Fruit fly (Drosophila melanogaster) whole organism, embryonic: ENCODE results near the gene tai.

Source experiments
- Atf6 ChIP-seq: fragments of 200-800 bp; sonication (Bioruptor generic); IDR thresholded peaks from 2 replicates; pipeline ENCODE4 v1.3.6; 2022; ENCODE audit warnings: missing biosample characterization, missing genetic modification characterization
- CG10979 ChIP-seq: fragments of 200-800 bp; sonication (Bioruptor generic); optimal IDR thresholded peaks from 2 replicates; lab custom pipeline; 2018; ENCODE audit warnings: missing biosample characterization, mild to moderate bottlenecking, missing genetic modification characterization, moderate library complexity
- CG12659 ChIP-seq: fragments of 200-800 bp; sonication (Bioruptor generic); optimal IDR thresholded peaks from 3 replicates; lab custom pipeline; 2017; ENCODE audit warnings: mild to moderate bottlenecking, missing biosample characterization, missing genetic modification reagents, missing genetic modification characterization
- CG14014 ChIP-seq: fragments of 200-800 bp; sonication (Bioruptor generic); IDR thresholded peaks from 2 replicates; pipeline ENCODE4 v1.3.6; 2022; ENCODE audit warnings: missing biosample characterization, missing genetic modification characterization
- CG14710 ChIP-seq: fragments of 200-800 bp; sonication (Bioruptor generic); optimal IDR thresholded peaks from 3 replicates; lab custom pipeline; 2019; ENCODE audit warnings: missing biosample characterization, mild to moderate bottlenecking, missing genetic modification characterization, moderate library complexity
- CG14965 ChIP-seq: fragments of 200-800 bp; sonication (Bioruptor generic); optimal IDR thresholded peaks from 2 replicates; lab custom pipeline; 2016; ENCODE audit warnings: missing biosample characterization, missing genetic modification characterization, borderline replicate concordance
- CG1603 ChIP-seq: fragments of 200-800 bp; sonication (Bioruptor generic); optimal IDR thresholded peaks from 2 replicates; lab custom pipeline; 2019; ENCODE audit warnings: missing biosample characterization, mild to moderate bottlenecking, missing genetic modification characterization, moderate library complexity
- CG17328 ChIP-seq: fragments of 200-800 bp; sonication (Bioruptor generic); IDR thresholded peaks from 2 replicates; pipeline ENCODE4 v1.3.6; 2022; ENCODE audit warnings: missing biosample characterization, missing genetic modification characterization
- CG17612 ChIP-seq: fragments of 200-800 bp; sonication (Bioruptor generic); IDR thresholded peaks from 2 replicates; pipeline ENCODE4 v1.3.6; 2022; ENCODE audit warnings: missing biosample characterization, missing genetic modification characterization
- CG2120 ChIP-seq: fragments of 200-800 bp; sonication (Bioruptor generic); optimal IDR thresholded peaks from 3 replicates; lab custom pipeline; 2016; ENCODE audit warnings: missing biosample characterization, missing genetic modification characterization
- CG42726 ChIP-seq: fragments of 200-800 bp; sonication (Bioruptor generic); IDR thresholded peaks from 2 replicates; pipeline ENCODE4 v1.3.6; 2022; ENCODE audit warnings: missing biosample characterization, missing genetic modification characterization; ENCODE audit not compliant: partially characterized antibody
- CG5953 ChIP-seq: fragments of 200-800 bp; sonication (Bioruptor generic); IDR thresholded peaks from 2 replicates; pipeline ENCODE4 v1.3.6; 2022; ENCODE audit warnings: missing biosample characterization, missing genetic modification characterization
- CG6175 ChIP-seq: fragments of 200-800 bp; sonication (Bioruptor generic); IDR thresholded peaks from 3 replicates; pipeline ENCODE4 v1.3.6; 2022; ENCODE audit warnings: missing biosample characterization, missing genetic modification characterization
- CG8290 ChIP-seq, 3 experiments: fragments of 200-800 bp; sonication (Bioruptor generic); optimal IDR thresholded peaks; 2 replicates each; lab custom pipeline; 2016 to 2019; ENCODE audit warnings: missing biosample characterization in 3 of 3, missing genetic modification characterization in 3 of 3, mild to moderate bottlenecking in 2 of 3, moderate library complexity in 1 of 3
- CkIIα-i1 ChIP-seq: fragments of 200-800 bp; sonication (Bioruptor generic); IDR thresholded peaks from 2 replicates; pipeline ENCODE4 v1.3.6; 2022; ENCODE audit warnings: missing biosample characterization, missing genetic modification characterization
- Dbx ChIP-seq: fragments of 200-800 bp; sonication (Bioruptor generic); IDR thresholded peaks from 3 replicates; pipeline ENCODE4 v1.3.6; 2022; ENCODE audit warnings: missing biosample characterization, missing genetic modification characterization
- Dip3 ChIP-seq: fragments of 200-800 bp; sonication (Bioruptor generic); optimal IDR thresholded peaks from 3 replicates; lab custom pipeline; 2016; ENCODE audit warnings: missing biosample characterization, missing genetic modification characterization
- Dp ChIP-seq: fragments of 200-800 bp; sonication (Bioruptor generic); optimal IDR thresholded peaks from 2 replicates; lab custom pipeline; 2018; ENCODE audit warnings: missing biosample characterization, mild to moderate bottlenecking, missing genetic modification characterization, moderate library complexity
- Drgx ChIP-seq: fragments of 200-800 bp; sonication (Bioruptor generic); IDR thresholded peaks from 2 replicates; pipeline ENCODE4 v1.3.6; 2022; ENCODE audit warnings: missing biosample characterization, missing genetic modification characterization
- E2f1 ChIP-seq: fragments of 200-800 bp; sonication (Bioruptor generic); IDR thresholded peaks from 2 replicates; pipeline ENCODE4 v1.3.6; 2022; ENCODE audit warnings: missing biosample characterization, missing genetic modification characterization
- Elba2 ChIP-seq: fragments of 200-800 bp; sonication (Bioruptor generic); optimal IDR thresholded peaks from 3 replicates; lab custom pipeline; 2016; ENCODE audit warnings: missing biosample characterization, missing genetic modification characterization
- Fer2 ChIP-seq: fragments of 200-800 bp; sonication (Bioruptor generic); optimal IDR thresholded peaks from 2 replicates; lab custom pipeline; 2018; ENCODE audit warnings: missing biosample characterization, mild to moderate bottlenecking, missing genetic modification characterization, moderate library complexity
- Hey ChIP-seq: fragments of 200-800 bp; sonication (Bioruptor generic); optimal IDR thresholded peaks from 3 replicates; lab custom pipeline; 2018; ENCODE audit warnings: missing biosample characterization, mild to moderate bottlenecking, missing genetic modification characterization
- Lhr ChIP-seq: fragments of 200-800 bp; sonication (Bioruptor generic); optimal IDR thresholded peaks from 3 replicates; lab custom pipeline; 2017; ENCODE audit warnings: mild to moderate bottlenecking, missing biosample characterization, missing genetic modification reagents, missing genetic modification characterization
- Myb ChIP-seq: fragments of 200-800 bp; sonication (Bioruptor generic); optimal IDR thresholded peaks from 2 replicates; lab custom pipeline; 2016; ENCODE audit warnings: missing biosample characterization, missing genetic modification characterization
- PHDP ChIP-seq: fragments of 200-800 bp; sonication (Bioruptor generic); optimal IDR thresholded peaks from 3 replicates; lab custom pipeline; 2018; ENCODE audit warnings: missing biosample characterization, mild to moderate bottlenecking, missing genetic modification characterization, moderate library complexity
- Sox100B ChIP-seq: fragments of 200-800 bp; sonication (Bioruptor generic); optimal IDR thresholded peaks from 3 replicates; lab custom pipeline; 2018; ENCODE audit warnings: missing biosample characterization, mild to moderate bottlenecking, missing genetic modification characterization
- ara ChIP-seq: fragments of 200-800 bp; sonication (Bioruptor generic); IDR thresholded peaks from 2 replicates; pipeline ENCODE4 v1.3.6; 2022; ENCODE audit warnings: missing biosample characterization, missing genetic modification characterization
- caup ChIP-seq: fragments of 200-800 bp; sonication (Bioruptor generic); optimal IDR thresholded peaks from 3 replicates; lab custom pipeline; 2017; ENCODE audit warnings: missing biosample characterization, mild to moderate bottlenecking, missing genetic modification characterization, moderate library complexity; ENCODE audit not compliant: severe bottlenecking
- dm ChIP-seq: fragments of 200-800 bp; sonication (Bioruptor generic); optimal IDR thresholded peaks from 3 replicates; lab custom pipeline; 2016; ENCODE audit warnings: missing biosample characterization, missing genetic modification characterization
- eyg ChIP-seq: fragments of 200-800 bp; sonication (Bioruptor generic); optimal IDR thresholded peaks from 3 replicates; lab custom pipeline; 2016; ENCODE audit warnings: missing biosample characterization, missing genetic modification characterization
- fd3F ChIP-seq: fragments of 200-800 bp; sonication (Bioruptor generic); optimal IDR thresholded peaks from 2 replicates; lab custom pipeline; 2018; ENCODE audit warnings: missing biosample characterization, mild to moderate bottlenecking, missing genetic modification characterization, moderate library complexity
- fd64A ChIP-seq: fragments of 200-800 bp; sonication (Bioruptor generic); optimal IDR thresholded peaks from 3 replicates; lab custom pipeline; 2018; ENCODE audit warnings: missing biosample characterization, mild to moderate bottlenecking, missing genetic modification characterization
- ham ChIP-seq: fragments of 200-800 bp; sonication (Bioruptor generic); IDR thresholded peaks from 2 replicates; pipeline ENCODE4 v1.3.6; 2022; ENCODE audit warnings: missing biosample characterization, missing genetic modification characterization
- her ChIP-seq: fragments of 200-800 bp; sonication (Bioruptor generic); optimal IDR thresholded peaks from 2 replicates; lab custom pipeline; 2016; ENCODE audit warnings: missing biosample characterization, missing genetic modification characterization
- inv ChIP-seq: fragments of 200-800 bp; sonication (Bioruptor generic); IDR thresholded peaks from 2 replicates; pipeline ENCODE4 v1.3.6; 2022; ENCODE audit warnings: missing biosample characterization, missing genetic modification characterization; ENCODE audit not compliant: partially characterized antibody
- luna ChIP-seq: fragments of 200-800 bp; sonication (Bioruptor generic); optimal IDR thresholded peaks from 2 replicates; lab custom pipeline; 2016; ENCODE audit warnings: missing biosample characterization, missing genetic modification characterization
- odd ChIP-seq: fragments of 200-800 bp; sonication (Bioruptor generic); optimal IDR thresholded peaks from 2 replicates; lab custom pipeline; 2017; ENCODE audit warnings: missing biosample characterization, mild to moderate bottlenecking, missing genetic modification characterization
- row ChIP-seq: fragments of 200-800 bp; sonication (Bioruptor generic); IDR thresholded peaks from 3 replicates; pipeline ENCODE4 v1.3.6; 2022; ENCODE audit warnings: missing biosample characterization, missing genetic modification characterization
- scrt ChIP-seq: fragments of 200-800 bp; sonication (Bioruptor generic); optimal IDR thresholded peaks from 2 replicates; lab custom pipeline; 2018; ENCODE audit warnings: missing biosample characterization, mild to moderate bottlenecking, missing genetic modification characterization, moderate library complexity
- sens ChIP-seq: fragments of 200-800 bp; sonication (Bioruptor generic); peaks from one replicate; lab custom pipeline; 2016; ENCODE audit warnings: missing biosample characterization, missing genetic modification characterization
- sob ChIP-seq: fragments of 200-800 bp; sonication (Bioruptor generic); IDR thresholded peaks from 2 replicates; pipeline ENCODE4 v1.3.6; 2022; ENCODE audit warnings: missing biosample characterization, missing genetic modification characterization
- sqz ChIP-seq: fragments of 200-800 bp; sonication (Bioruptor generic); optimal IDR thresholded peaks from 3 replicates; lab custom pipeline; 2018; ENCODE audit warnings: missing biosample characterization, mild to moderate bottlenecking, missing genetic modification characterization
- tgo ChIP-seq: fragments of 200-800 bp; sonication (Bioruptor generic); IDR thresholded peaks from 3 replicates; pipeline ENCODE4 v1.3.6; 2022; ENCODE audit warnings: missing biosample characterization, missing genetic modification characterization
- trem ChIP-seq: fragments of 200-800 bp; optimal IDR thresholded peaks from 3 replicates; lab custom pipeline; 2019; ENCODE audit warnings: missing biosample characterization, mild to moderate bottlenecking, missing genetic modification characterization, moderate library complexity
- twi ChIP-seq: fragments of 200-800 bp; optimal IDR thresholded peaks from 2 replicates; lab custom pipeline; 2019; ENCODE audit warnings: missing biosample characterization, mild to moderate bottlenecking, missing genetic modification characterization, moderate library complexity
- vvl ChIP-seq: fragments of 200-800 bp; sonication (Bioruptor generic); IDR thresholded peaks from 2 replicates; pipeline ENCODE4 v1.3.6; 2022; ENCODE audit warnings: missing biosample characterization, missing genetic modification characterization
- zen2 ChIP-seq: fragments of 200-800 bp; sonication (Bioruptor generic); IDR thresholded peaks from 3 replicates; pipeline ENCODE4 v1.3.6; 2022; ENCODE audit warnings: missing biosample characterization, missing genetic modification characterization; ENCODE audit not compliant: partially characterized antibody

Gene tai

dm6 chr2L:9210864-9211701 is 44.5 kb downstream of the tai start (continued):
- TF ChIP-seq vvl, result peak; percentile 73; the same call in 1 of the 2 replicates
- TF ChIP-seq CG14710, result peak; percentile 53
- TF ChIP-seq CG14965 (GFP tag; lab: Kevin White, UChicago), result no peak
- peak; percentile 53 for TF ChIP-seq CG12659 (GFP tag; lab: Kevin White, UChicago)
- TF ChIP-seq CG42726, result no peak
- TF ChIP-seq CG14014 (GFP tag; lab: Robert Waterston, UW), result peak; percentile 68
- TF ChIP-seq CG2120 (GFP tag; lab: Kevin White, UChicago), result peak; percentile 55
- TF ChIP-seq fd3F (GFP tag; lab: Kevin White, UChicago), result peak; percentile 50
- TF ChIP-seq Dbx (GFP tag; lab: Robert Waterston, UW), result 0 out of 3 replicates have a peak, but pooled peaks have one; percentile 26
- TF ChIP-seq CkIIα-i1 (GFP tag; lab: Robert Waterston, UW), result no peak
- TF ChIP-seq Myb, result no peak
- TF ChIP-seq dm (GFP tag; lab: Kevin White, UChicago), result no peak
- TF ChIP-seq ham, result no peak
- TF ChIP-seq CG17328 (GFP tag; lab: Robert Waterston, UW), result no peak; the same call in 1 of the 2 replicates
- TF ChIP-seq PHDP (tag; lab: Kevin White, UChicago), result peak; percentile 72
- peak; percentile 70 for TF ChIP-seq row
- no peak for TF ChIP-seq inv (GFP tag; lab: Robert Waterston, UW)
- peak; percentile 65 for TF ChIP-seq odd (GFP tag; lab: Kevin White, UChicago)
- TF ChIP-seq eyg, result no peak
- peak; percentile 75; the same call in 2 of the 3 replicates for TF ChIP-seq tgo (GFP tag; lab: Robert Waterston, UW)
- TF ChIP-seq her (GFP tag; lab: Kevin White, UChicago), result no peak
- peak; percentile 72; the same call in 1 of the 2 replicates for TF ChIP-seq Atf6 (GFP tag; lab: Robert Waterston, UW)
- TF ChIP-seq Fer2 (tag; lab: Kevin White, UChicago), result no peak
- no peak for TF ChIP-seq CG6175
- no peak for TF ChIP-seq CG8290 (GFP tag; optimal IDR thresholded peaks at IDR 0.05; lab: Kevin White, UChicago)
- TF ChIP-seq CG8290 (tag; optimal IDR thresholded peaks at IDR 0.05; lab: Kevin White, UChicago), result no peak
- TF ChIP-seq Elba2, result no peak
- TF ChIP-seq scrt (GFP tag; lab: Kevin White, UChicago), result peak; percentile 37
- peak; percentile 56 for TF ChIP-seq sob (GFP tag; lab: Robert Waterston, UW)
- peak; percentile 1 for TF ChIP-seq caup (GFP tag; lab: Kevin White, UChicago)
- no peak for TF ChIP-seq Hey (tag; lab: Kevin White, UChicago)
- peak; percentile 25 for TF ChIP-seq sqz
- TF ChIP-seq CG17612 (GFP tag; lab: Robert Waterston, UW), result no peak
- peak; percentile 58 for TF ChIP-seq CG10979 (tag; lab: Kevin White, UChicago)
- TF ChIP-seq fd64A (GFP tag; lab: Kevin White, UChicago), result peak; percentile 8
- TF ChIP-seq Sox100B (GFP tag; lab: Kevin White, UChicago), result peak; percentile 64
- TF ChIP-seq trem (tag; lab: Kevin White, UChicago), result peak; percentile 7
- TF ChIP-seq E2f1 (GFP tag; lab: Robert Waterston, UW), result peak; percentile 30; the same call in 1 of the 2 replicates
- TF ChIP-seq sens (GFP tag; lab: Kevin White, UChicago), result peak; percentile 67
- TF ChIP-seq zen2, result no peak
- no peak for TF ChIP-seq luna (GFP tag; lab: Kevin White, UChicago)
- TF ChIP-seq Drgx (GFP tag; lab: Robert Waterston, UW), result peak; percentile 81
- TF ChIP-seq Lhr (GFP tag; lab: Kevin White, UChicago), result peak; percentile 38
- TF ChIP-seq Dip3, result no peak
- no peak for TF ChIP-seq twi (tag; lab: Kevin White, UChicago)
- no peak for TF ChIP-seq ara (GFP tag; lab: Robert Waterston, UW)
- no peak for TF ChIP-seq CG1603 (tag; lab: Kevin White, UChicago)
- no peak for TF ChIP-seq Dp (GFP tag; lab: Kevin White, UChicago)
- no peak for TF ChIP-seq CG5953 (GFP tag; lab: Robert Waterston, UW)
